Fruit fly (Drosophila melanogaster): ENCODE measurements around the gene CG34247.
A peak's percentile ranks its signal among the peaks of the same experiment; 100 is the strongest.

The CG34247 gene

dm6 chr3L:16289067-16289466, 27.7 kb upstream of the CG34247 start (continued):
- TF ChIP-seq CG14667 (GFP tag; IDR thresholded peaks at IDR 0.05) (no peak), nerfin-2 (GFP tag; IDR thresholded peaks at IDR 0.05; ENCODE audit: partially characterized antibody) (no peak), CG9437 (GFP tag; optimal IDR thresholded peaks at IDR 0.05) (peak; percentile 25), nmo (GFP tag; optimal IDR thresholded peaks at IDR 0.05) (peak; percentile 2), Ptx1 (GFP tag; IDR thresholded peaks at IDR 0.05) (0 out of 2 replicates have a peak, but pooled peaks have one; percentile 43), stc (GFP tag; IDR thresholded peaks at IDR 0.05) (0 out of 2 replicates have a peak, but pooled peaks have one; percentile 26), pros (GFP tag; optimal IDR thresholded peaks at IDR 0.05) (no peak), klu (GFP tag; IDR thresholded peaks at IDR 0.05) (no peak), aop (GFP tag; IDR thresholded peaks at IDR 0.05) (no peak), Lim3 (GFP tag; IDR thresholded peaks at IDR 0.05) (no peak), NfI (GFP tag; optimal IDR thresholded peaks at IDR 0.05) (no peak), wek (GFP tag; optimal IDR thresholded peaks at IDR 0.05) (no peak), cas (GFP tag; IDR thresholded peaks at IDR 0.05) (no peak), Rfx (GFP tag; IDR thresholded peaks at IDR 0.05) (peak; percentile 38; the same call in 1 of the 2 replicates), maf-S (GFP tag; optimal IDR thresholded peaks at IDR 0.05) (no peak), Antp (GFP tag; optimal IDR thresholded peaks at IDR 0.05) (no peak), CG8944 (GFP tag; optimal IDR thresholded peaks at IDR 0.05) (no peak), CG3281 (GFP tag; optimal IDR thresholded peaks at IDR 0.05) (no peak), nau (GFP tag; optimal IDR thresholded peaks at IDR 0.05) (no peak), ase (GFP tag; IDR thresholded peaks at IDR 0.05) (peak; percentile 47; the same call in 1 of the 3 replicates), CG13296 (GFP tag; optimal IDR thresholded peaks at IDR 0.05) (peak; percentile 39), crc (GFP tag; optimal IDR thresholded peaks at IDR 0.05) (no peak), hkb (optimal IDR thresholded peaks at IDR 0.05) (no peak), hkb (GFP tag; IDR thresholded peaks at IDR 0.05) (peak; percentile 66), insv (GFP tag; optimal IDR thresholded peaks at IDR 0.05) (no peak), NK7.1 (GFP tag; optimal IDR thresholded peaks at IDR 0.05) (no peak), exex (tag; optimal IDR thresholded peaks at IDR 0.05) (no peak), run (tag; optimal IDR thresholded peaks at IDR 0.05) (no peak), CG4854 (GFP tag; optimal IDR thresholded peaks at IDR 0.05) (no peak), B-H1 (GFP tag; IDR thresholded peaks at IDR 0.05) (0 out of 3 replicates have a peak, but pooled peaks have one; percentile 16), MESR4 (GFP tag; optimal IDR thresholded peaks at IDR 0.05) (no peak), Gsc (GFP tag; IDR thresholded peaks at IDR 0.05) (no peak), HLH3B (GFP tag; IDR thresholded peaks at IDR 0.05) (no peak), eyg (GFP tag; optimal IDR thresholded peaks at IDR 0.05) (no peak), CG10431 (GFP tag; optimal IDR thresholded peaks at IDR 0.05) (no peak), lmd (GFP tag; IDR thresholded peaks at IDR 0.05) (no peak), sens (GFP tag) (no peak), Sry-δ (GFP tag; optimal IDR thresholded peaks at IDR 0.05) (no peak), ap (GFP tag; IDR thresholded peaks at IDR 0.05) (peak; percentile 65), CG14441 (GFP tag; IDR thresholded peaks at IDR 0.05) (peak; percentile 33; the same call in 1 of the 2 replicates), cwo (GFP tag; optimal IDR thresholded peaks at IDR 0.05) (no peak), chm (GFP tag; IDR thresholded peaks at IDR 0.05) (no peak), CG10959 (GFP tag; IDR thresholded peaks at IDR 0.05) (no peak), CG10654 (GFP tag; optimal IDR thresholded peaks at IDR 0.05) (peak; percentile 2), ind (GFP tag; optimal IDR thresholded peaks at IDR 0.05) (peak; percentile 23), Hey (tag; optimal IDR thresholded peaks at IDR 0.05) (no peak), CG17186 (GFP tag; optimal IDR thresholded peaks at IDR 0.05) (no peak), Hr3 (GFP tag; optimal IDR thresholded peaks at IDR 0.05) (peak; percentile 24), disco-r (GFP tag; optimal IDR thresholded peaks at IDR 0.05) (no peak), CG32767 (GFP tag; IDR thresholded peaks at IDR 0.05) (peak; percentile 46; the same call in 1 of the 2 replicates), CTCF (GFP tag; optimal IDR thresholded peaks at IDR 0.05) (no peak), CG10321 (GFP tag; IDR thresholded peaks at IDR 0.05) (0 out of 2 replicates have a peak, but pooled peaks have one; percentile 9), Meics (GFP tag; optimal IDR thresholded peaks at IDR 0.05) (peak; percentile 39), ab (GFP tag; optimal IDR thresholded peaks at IDR 0.05) (no peak)
